Worm (Caenorhabditis elegans) whole organism, L4/young adult: ENCODE results near the gene F26F4.8.

ENCODE experiments used
- W03F9.2 ChIP-seq: fragments of 150-350 bp; optimal IDR thresholded peaks from 2 replicates; lab custom pipeline; 2014; ENCODE audit warnings: missing biosample characterization, missing genetic modification characterization
- dao-5 ChIP-seq: sonication (generic microtip); optimal IDR thresholded peaks from 2 replicates; lab custom pipeline; 2016; ENCODE audit warnings: missing genotype, missing genetic modification characterization, moderate library complexity, missing compliant biosample characterization
- him-1 ChIP-seq: sonication (generic microtip); optimal IDR thresholded peaks from 2 replicates; lab custom pipeline; 2016; ENCODE audit warnings: missing genotype, missing genetic modification reagents, missing genetic modification characterization, missing compliant biosample characterization

- no peak for TF ChIP-seq dao-5 (tag; lab: Kevin White, UChicago)
- TF ChIP-seq him-1 (tag; lab: Kevin White, UChicago) = no peak
- TF ChIP-seq W03F9.2 (tag; lab: Kevin White, UChicago) = no peak
Measured at ce11 chrIII:4944213-4944612, 38.9 kb upstream of the F26F4.8 start, which contains the start of gene ntl-9.
